Fruit fly (Drosophila melanogaster) whole organism, prepupa: Measurements from ENCODE around the gene BG642312.

Source experiments
- CG10631 ChIP-seq: fragments of 200-800 bp; sonication (Bioruptor generic); optimal IDR thresholded peaks from 2 replicates; lab custom pipeline; 2016; ENCODE audit warnings: missing biosample characterization, missing genetic modification characterization
- CG10669 ChIP-seq: fragments of 200-800 bp; sonication (Bioruptor generic); optimal IDR thresholded peaks from 3 replicates; lab custom pipeline; 2018; ENCODE audit warnings: missing biosample characterization, mild to moderate bottlenecking, missing genetic modification characterization, moderate library complexity
- CG11294 ChIP-seq: fragments of 200-800 bp; sonication (Bioruptor generic); IDR thresholded peaks from 2 replicates; pipeline ENCODE4 v1.3.6; 2022; ENCODE audit warnings: missing biosample characterization, missing genetic modification characterization
- CG11762 ChIP-seq: fragments of 200-800 bp; sonication (Bioruptor generic); optimal IDR thresholded peaks from 3 replicates; lab custom pipeline; 2016; ENCODE audit warnings: missing biosample characterization, missing genetic modification characterization; ENCODE audit not compliant: insufficient read depth
- CG11902 ChIP-seq: fragments of 200-800 bp; sonication (Bioruptor generic); optimal IDR thresholded peaks from 3 replicates; lab custom pipeline; 2016; ENCODE audit warnings: missing biosample characterization, missing genetic modification characterization
- CG15336 ChIP-seq: fragments of 200-800 bp; sonication (Bioruptor generic); IDR thresholded peaks from 2 replicates; pipeline ENCODE4 v1.3.6; 2022; ENCODE audit warnings: missing biosample characterization, missing genetic modification characterization
- CG16779 ChIP-seq: fragments of 200-800 bp; sonication (Bioruptor generic); optimal IDR thresholded peaks from 3 replicates; lab custom pipeline; 2017; ENCODE audit warnings: missing biosample characterization, mild to moderate bottlenecking, missing genetic modification characterization
- CG3032 ChIP-seq: fragments of 200-800 bp; optimal IDR thresholded peaks from 2 replicates; lab custom pipeline; 2019; ENCODE audit warnings: missing biosample characterization, mild to moderate bottlenecking, missing genetic modification characterization, moderate library complexity
- CG32006 ChIP-seq: fragments of 200-800 bp; sonication (Bioruptor generic); optimal IDR thresholded peaks from 3 replicates; lab custom pipeline; 2017; ENCODE audit warnings: missing biosample characterization, mild to moderate bottlenecking, missing genetic modification characterization
- CG34406 ChIP-seq: fragments of 200-800 bp; sonication (Bioruptor generic); optimal IDR thresholded peaks from 3 replicates; lab custom pipeline; 2016; ENCODE audit warnings: missing biosample characterization, missing genetic modification characterization
- CG3919 ChIP-seq: fragments of 200-800 bp; sonication (Bioruptor generic); optimal IDR thresholded peaks from 3 replicates; lab custom pipeline; 2016; ENCODE audit warnings: missing biosample characterization, missing genetic modification characterization
- CG4318 ChIP-seq: fragments of 200-800 bp; sonication (Bioruptor generic); optimal IDR thresholded peaks from 3 replicates; lab custom pipeline; 2017; ENCODE audit warnings: missing biosample characterization, mild to moderate bottlenecking, missing genetic modification characterization
- CG6276 ChIP-seq: fragments of 200-800 bp; sonication (Bioruptor generic); optimal IDR thresholded peaks from 2 replicates; lab custom pipeline; 2017; ENCODE audit warnings: missing biosample characterization, mild to moderate bottlenecking, missing genetic modification characterization
- CG6792 ChIP-seq: fragments of 200-800 bp; sonication (Bioruptor generic); optimal IDR thresholded peaks from 3 replicates; lab custom pipeline; 2016; ENCODE audit warnings: missing biosample characterization, missing genetic modification characterization
- CG6854 ChIP-seq: fragments of 200-800 bp; sonication (Bioruptor generic); optimal IDR thresholded peaks from 2 replicates; lab custom pipeline; 2017; ENCODE audit warnings: missing biosample characterization, mild to moderate bottlenecking, missing genetic modification characterization
- CG7368 ChIP-seq: fragments of 200-800 bp; sonication (Bioruptor generic); optimal IDR thresholded peaks from 3 replicates; lab custom pipeline; 2016; ENCODE audit warnings: missing biosample characterization, missing genetic modification characterization
- CG8319 ChIP-seq: fragments of 200-800 bp; sonication (Bioruptor generic); optimal IDR thresholded peaks from 3 replicates; lab custom pipeline; 2016; ENCODE audit warnings: missing biosample characterization, missing genetic modification characterization
- CG9139 ChIP-seq: fragments of 200-800 bp; sonication (Bioruptor generic); optimal IDR thresholded peaks from 3 replicates; lab custom pipeline; 2017; ENCODE audit warnings: missing biosample characterization, mild to moderate bottlenecking, missing genetic modification characterization
- Eip75B ChIP-seq: fragments of 200-800 bp; sonication (Bioruptor generic); optimal IDR thresholded peaks from 3 replicates; lab custom pipeline; 2016; ENCODE audit warnings: missing biosample characterization, missing genetic modification characterization
- Eip78C ChIP-seq: fragments of 200-800 bp; sonication (Bioruptor generic); peaks from one replicate; lab custom pipeline; 2016; ENCODE audit warnings: missing biosample characterization, missing genetic modification characterization
- Ets21C ChIP-seq: fragments of 200-800 bp; sonication (Bioruptor generic); optimal IDR thresholded peaks from 3 replicates; lab custom pipeline; 2016; ENCODE audit warnings: missing biosample characterization, missing genetic modification characterization
- Ets96B ChIP-seq: fragments of 200-800 bp; optimal IDR thresholded peaks from 2 replicates; lab custom pipeline; 2019; ENCODE audit warnings: missing biosample characterization, mild to moderate bottlenecking, missing genetic modification characterization, moderate library complexity
- Gug ChIP-seq: fragments of 200-800 bp; sonication (Bioruptor generic); IDR thresholded peaks from 2 replicates; pipeline ENCODE4 v1.3.6; 2022; ENCODE audit warnings: missing biosample characterization, missing genetic modification characterization
- Hr39 ChIP-seq: fragments of 200-800 bp; sonication (Bioruptor generic); optimal IDR thresholded peaks from 2 replicates; lab custom pipeline; 2016; ENCODE audit warnings: missing biosample characterization, missing genetic modification characterization
- Hr4 ChIP-seq: fragments of 200-800 bp; sonication (Bioruptor generic); optimal IDR thresholded peaks from 3 replicates; lab custom pipeline; 2016; ENCODE audit warnings: missing biosample characterization, missing genetic modification characterization
- Lpt ChIP-seq: fragments of 200-800 bp; sonication (Bioruptor generic); optimal IDR thresholded peaks from 3 replicates; lab custom pipeline; 2016; ENCODE audit warnings: missing biosample characterization, missing genetic modification characterization
- Met ChIP-seq: fragments of 200-800 bp; sonication (Bioruptor generic); optimal IDR thresholded peaks from 3 replicates; lab custom pipeline; 2016; ENCODE audit warnings: missing biosample characterization, missing genetic modification characterization
- Smox ChIP-seq: fragments of 200-800 bp; sonication (Bioruptor generic); optimal IDR thresholded peaks from 3 replicates; lab custom pipeline; 2016; ENCODE audit warnings: missing biosample characterization, missing genetic modification characterization
- Sox102F ChIP-seq: fragments of 200-800 bp; sonication (Bioruptor generic); optimal IDR thresholded peaks from 2 replicates; lab custom pipeline; 2016; ENCODE audit warnings: missing biosample characterization, mild to moderate bottlenecking, missing genetic modification characterization
- Sox14 ChIP-seq: fragments of 200-800 bp; sonication (Bioruptor generic); optimal IDR thresholded peaks from 3 replicates; lab custom pipeline; 2016; ENCODE audit warnings: missing biosample characterization, missing genetic modification characterization
- Sox15 ChIP-seq: fragments of 200-800 bp; sonication (Bioruptor generic); optimal IDR thresholded peaks from 3 replicates; lab custom pipeline; 2016; ENCODE audit warnings: missing biosample characterization, missing genetic modification characterization
- achi ChIP-seq: fragments of 200-800 bp; sonication (Bioruptor generic); optimal IDR thresholded peaks from 3 replicates; lab custom pipeline; 2016; ENCODE audit warnings: missing biosample characterization, missing genetic modification characterization
- acj6 ChIP-seq: fragments of 200-800 bp; sonication (Bioruptor generic); optimal IDR thresholded peaks from 3 replicates; lab custom pipeline; 2016; ENCODE audit warnings: missing biosample characterization, missing genetic modification characterization
- cyc ChIP-seq: fragments of 200-800 bp; sonication (Bioruptor generic); optimal IDR thresholded peaks from 3 replicates; lab custom pipeline; 2016; ENCODE audit warnings: missing biosample characterization, missing genetic modification characterization
- dac ChIP-seq: fragments of 200-800 bp; sonication (Bioruptor generic); optimal IDR thresholded peaks from 2 replicates; lab custom pipeline; 2017; ENCODE audit warnings: missing biosample characterization, mild to moderate bottlenecking, missing genetic modification characterization
- dsx ChIP-seq: fragments of 200-800 bp; optimal IDR thresholded peaks from 3 replicates; lab custom pipeline; 2019; ENCODE audit warnings: missing biosample characterization, mild to moderate bottlenecking, missing genetic modification characterization, moderate library complexity; ENCODE audit not compliant: poor library complexity, severe bottlenecking
- esn ChIP-seq: fragments of 200-800 bp; sonication (Bioruptor generic); optimal IDR thresholded peaks from 2 replicates; lab custom pipeline; 2016; ENCODE audit warnings: missing biosample characterization, mild to moderate bottlenecking, missing genetic modification characterization, moderate library complexity
- fd59A ChIP-seq: fragments of 200-800 bp; sonication (Bioruptor generic); optimal IDR thresholded peaks from 2 replicates; lab custom pipeline; 2017; ENCODE audit warnings: missing biosample characterization, mild to moderate bottlenecking, missing genetic modification characterization, missing genetic modification reagents
- fd85E ChIP-seq: fragments of 200-800 bp; sonication (Bioruptor generic); optimal IDR thresholded peaks from 3 replicates; lab custom pipeline; 2016; ENCODE audit warnings: missing biosample characterization, missing genetic modification characterization
- fkh ChIP-seq: fragments of 200-800 bp; sonication (Bioruptor generic); optimal IDR thresholded peaks from 3 replicates; lab custom pipeline; 2017; ENCODE audit warnings: missing biosample characterization, mild to moderate bottlenecking, missing genetic modification characterization, moderate library complexity
- net ChIP-seq: fragments of 200-800 bp; sonication (Bioruptor generic); optimal IDR thresholded peaks from 3 replicates; lab custom pipeline; 2016; ENCODE audit warnings: missing biosample characterization, missing genetic modification characterization
- pdm3 ChIP-seq: fragments of 200-800 bp; sonication (Bioruptor generic); optimal IDR thresholded peaks from 3 replicates; lab custom pipeline; 2016; ENCODE audit warnings: missing biosample characterization, missing genetic modification characterization
- salr ChIP-seq, 2 experiments: fragments of 200-800 bp; sonication (Bioruptor generic); optimal IDR thresholded peaks; 3 replicates each; lab custom pipeline; 2016 to 2018; ENCODE audit warnings: missing biosample characterization in 2 of 2, missing genetic modification characterization in 2 of 2, mild to moderate bottlenecking in 1 of 2
- spab ChIP-seq: fragments of 200-800 bp; sonication (Bioruptor generic); optimal IDR thresholded peaks from 2 replicates; lab custom pipeline; 2017; ENCODE audit warnings: missing biosample characterization, mild to moderate bottlenecking, missing genetic modification characterization, missing genetic modification reagents
- ss ChIP-seq, 2 experiments: fragments of 200-800 bp; sonication (Bioruptor generic); optimal IDR thresholded peaks; 2 replicates in 1 of 2; 3 replicates in 1 of 2; lab custom pipeline; 2017 to 2018; ENCODE audit warnings: mild to moderate bottlenecking in 2 of 2, missing biosample characterization in 2 of 2, missing genetic modification characterization in 2 of 2, moderate library complexity in 1 of 2
- svp ChIP-seq: fragments of 200-800 bp; sonication (Bioruptor generic); peaks from one replicate; lab custom pipeline; 2016; ENCODE audit warnings: missing biosample characterization, missing genetic modification characterization
- topi ChIP-seq: fragments of 200-800 bp; sonication (Bioruptor generic); optimal IDR thresholded peaks from 3 replicates; lab custom pipeline; 2016; ENCODE audit warnings: missing biosample characterization, missing genetic modification characterization

The BG642312 gene

dm6 chr3L:6270283-6270682, 37.1 kb upstream of the BG642312 start (continued):
- TF ChIP-seq topi (peak; percentile 68), Eip75B (GFP tag; lab: Kevin White, UChicago) (peak; percentile 43), CG6276 (no peak), CG7368 (peak; percentile 26), svp (GFP tag; lab: Kevin White, UChicago) (peak; percentile 83), fkh (no peak), cyc (GFP tag; lab: Kevin White, UChicago) (peak; percentile 42), CG3919 (peak; percentile 57), net (peak; percentile 46), CG15336 (peak; percentile 26; the same call in 1 of the 2 replicates), CG6792 (GFP tag; lab: Kevin White, UChicago) (peak; percentile 70), esn (GFP tag; lab: Kevin White, UChicago) (peak; percentile 68), achi (GFP tag; lab: Kevin White, UChicago) (peak; percentile 38), Sox14 (GFP tag; lab: Kevin White, UChicago) (peak; percentile 29), CG11902 (GFP tag; lab: Kevin White, UChicago) (peak; percentile 35), CG8319 (GFP tag; lab: Kevin White, UChicago) (peak; percentile 40), pdm3 (peak; percentile 54), CG6854 (GFP tag; lab: Kevin White, UChicago) (no peak), spab (GFP tag; lab: Kevin White, UChicago) (peak; percentile 11), CG4318 (no peak), Sox102F (GFP tag; lab: Kevin White, UChicago) (peak; percentile 50), ss (GFP tag; optimal IDR thresholded peaks at IDR 0.05; lab: Kevin White, UChicago) (peak in 1 of 2 experiments; percentile 31), Eip78C (GFP tag; lab: Kevin White, UChicago) (peak; percentile 94), Met (GFP tag; lab: Kevin White, UChicago) (peak; percentile 61), Ets96B (peak; percentile 54), CG10669 (GFP tag; lab: Kevin White, UChicago) (peak; percentile 49), Gug (GFP tag; lab: Robert Waterston, UW) (no peak)

- TF ChIP-seq topi (peak; percentile 54), CG34406 (peak; percentile 71), Hr39 (GFP tag; lab: Kevin White, UChicago) (peak; percentile 51), pdm3 (peak; percentile 66), CG7368 (peak; percentile 27), Hr4 (GFP tag; lab: Kevin White, UChicago) (peak; percentile 54), esn (GFP tag; lab: Kevin White, UChicago) (peak; percentile 66), Ets21C (GFP tag; lab: Kevin White, UChicago) (peak; percentile 25), fd85E (no peak), CG4318 (no peak), net (peak; percentile 46), CG6854 (GFP tag; lab: Kevin White, UChicago) (no peak), Ets96B (peak; percentile 54), Met (GFP tag; lab: Kevin White, UChicago) (peak; percentile 67), salr (GFP tag; optimal IDR thresholded peaks at IDR 0.05; lab: Kevin White, UChicago) (no peak), svp (GFP tag; lab: Kevin White, UChicago) (peak; percentile 86), CG3919 (peak; percentile 73), Eip75B (GFP tag; lab: Kevin White, UChicago) (peak; percentile 56), acj6 (peak; percentile 65), dsx (GFP tag; lab: Kevin White, UChicago) (peak; percentile 28), CG32006 (GFP tag; lab: Kevin White, UChicago) (peak; percentile 63), cyc (GFP tag; lab: Kevin White, UChicago) (peak; percentile 50), ss (GFP tag; optimal IDR thresholded peaks at IDR 0.05; lab: Kevin White, UChicago) (no peak), CG9139 (no peak), CG3032 (peak; percentile 36), CG10669 (GFP tag; lab: Kevin White, UChicago) (no peak), spab (GFP tag; lab: Kevin White, UChicago) (peak; percentile 22), fd59A (GFP tag; lab: Kevin White, UChicago) (peak; percentile 21), CG11762 (GFP tag; lab: Kevin White, UChicago) (peak; percentile 21), dac (GFP tag; lab: Kevin White, UChicago) (no peak), CG10631 (peak; percentile 53), Lpt (GFP tag; lab: Kevin White, UChicago) (peak; percentile 4), Sox102F (GFP tag; lab: Kevin White, UChicago) (peak; percentile 32), CG11294 (GFP tag; lab: Robert Waterston, UW) (no peak), achi (GFP tag; lab: Kevin White, UChicago) (peak; percentile 51), Smox (GFP tag; lab: Kevin White, UChicago) (peak; percentile 47), CG16779 (tag; lab: Kevin White, UChicago) (no peak), CG6792 (GFP tag; lab: Kevin White, UChicago) (peak; percentile 75), Sox15 (peak; percentile 64)
Measured at dm6 chr3L:6269003-6269402, 35.8 kb upstream of the BG642312 start.
